Worm (Caenorhabditis elegans) whole organism, L1 larva: ENCODE data around the gene F37B4.10.

Experiments
- C04F5.9 ChIP-seq: sonication (generic microtip); optimal IDR thresholded peaks from 2 replicates; lab custom pipeline; 2016; ENCODE audit warnings: missing genetic modification characterization, missing compliant biosample characterization
- Y116A8C.19 ChIP-seq: sonication (generic microtip); optimal IDR thresholded peaks from 2 replicates; lab custom pipeline; 2016; ENCODE audit warnings: missing compliant biosample characterization, missing genetic modification characterization, borderline replicate concordance
- aha-1 ChIP-seq: fragments of 150-350 bp; optimal IDR thresholded peaks from 2 replicates; lab custom pipeline; 2014; ENCODE audit warnings: missing biosample characterization, missing genetic modification characterization
- alr-1 ChIP-seq: fragments of 200-800 bp; sonication (Bioruptor generic); optimal IDR thresholded peaks from 2 replicates; lab custom pipeline; 2018; ENCODE audit warnings: borderline replicate concordance, mild to moderate bottlenecking, missing genetic modification characterization, missing compliant biosample characterization
- ceh-63 ChIP-seq: fragments of 200-800 bp; sonication (Bioruptor generic); optimal IDR thresholded peaks from 2 replicates; lab custom pipeline; 2018; ENCODE audit warnings: mild to moderate bottlenecking, missing genetic modification characterization, missing compliant biosample characterization
- ceh-82 ChIP-seq, 3 experiments: fragments of 150-350 bp in 1 of 3; sonication (generic microtip) in 2 of 3; optimal IDR thresholded peaks; 2 replicates each; lab custom pipeline; 2014 to 2017; ENCODE audit warnings: missing biosample characterization in 3 of 3, missing genetic modification characterization in 3 of 3
- ces-1 ChIP-seq: fragments of 150-350 bp; optimal IDR thresholded peaks from 2 replicates; lab custom pipeline; 2014; ENCODE audit warnings: missing biosample characterization, missing genetic modification reagents, missing genetic modification characterization
- dpl-1 ChIP-seq, 3 experiments: fragments of 150-350 bp in 2 of 3; sonication (generic microtip) in 1 of 3; optimal IDR thresholded peaks; 2 replicates each; lab custom pipeline; 2014 to 2017; ENCODE audit warnings: missing biosample characterization in 3 of 3, missing genetic modification characterization in 3 of 3, missing genetic modification reagents in 3 of 3
- dsc-1 ChIP-seq: sonication (generic microtip); optimal IDR thresholded peaks from 2 replicates; lab custom pipeline; 2016; ENCODE audit warnings: mild to moderate bottlenecking, missing genetic modification characterization, missing compliant biosample characterization
- efl-1 ChIP-seq, 4 experiments: fragments of 150-350 bp; optimal IDR thresholded peaks in 3 of 4; peaks in 1 of 4; 1 replicate in 1 of 4; 2 replicates in 3 of 4; lab custom pipeline; 2014; ENCODE audit warnings: missing biosample characterization in 2 of 4, missing genetic modification characterization in 2 of 4, missing genetic modification reagents in 2 of 4
- egl-13 ChIP-seq: sonication (generic microtip); optimal IDR thresholded peaks from 2 replicates; lab custom pipeline; 2016; ENCODE audit warnings: missing genotype, missing genetic modification reagents, missing genetic modification characterization, missing compliant biosample characterization
- fkh-4 ChIP-seq: sonication (generic microtip); optimal IDR thresholded peaks from 2 replicates; lab custom pipeline; 2016; ENCODE audit warnings: missing compliant biosample characterization, missing genetic modification characterization, borderline replicate concordance
- fkh-8 ChIP-seq: sonication (generic microtip); optimal IDR thresholded peaks from 2 replicates; lab custom pipeline; 2016; ENCODE audit warnings: mild to moderate bottlenecking, missing genetic modification characterization, missing compliant biosample characterization
- fos-1 ChIP-seq: fragments of 150-350 bp; optimal IDR thresholded peaks from 2 replicates; lab custom pipeline; 2014; ENCODE audit warnings: missing biosample characterization, missing genetic modification characterization
- hlh-4 ChIP-seq: sonication (generic microtip); optimal IDR thresholded peaks from 2 replicates; lab custom pipeline; 2016; ENCODE audit warnings: mild to moderate bottlenecking, missing genetic modification characterization, missing compliant biosample characterization
- lin-13 ChIP-seq: fragments of 150-350 bp; optimal IDR thresholded peaks from 2 replicates; lab custom pipeline; 2014; ENCODE audit warnings: missing biosample characterization, missing genetic modification reagents, missing genetic modification characterization
- lin-15B ChIP-seq: fragments of 150-350 bp; sonication (generic microtip); optimal IDR thresholded peaks from 3 replicates; lab custom pipeline; 2014; ENCODE audit warnings: missing biosample characterization, missing genetic modification characterization
- lin-35 ChIP-seq, 2 experiments: fragments of 150-350 bp; optimal IDR thresholded peaks; 2 replicates each; lab custom pipeline; 2014; ENCODE audit warnings: missing biosample characterization in 2 of 2, missing genetic modification characterization in 2 of 2, missing genetic modification reagents in 2 of 2
- lir-3 ChIP-seq: sonication (generic microtip); optimal IDR thresholded peaks from 2 replicates; lab custom pipeline; 2016; ENCODE audit warnings: mild to moderate bottlenecking, missing genetic modification characterization, moderate library complexity, missing compliant biosample characterization; ENCODE audit not compliant: poor library complexity
- lsy-2 ChIP-seq, 2 experiments: fragments of 150-350 bp; optimal IDR thresholded peaks; 2 replicates each; lab custom pipeline; 2014; ENCODE audit warnings: missing biosample characterization in 2 of 2, missing genetic modification characterization in 2 of 2
- mdl-1 ChIP-seq, 2 experiments: fragments of 150-350 bp; optimal IDR thresholded peaks; 2 replicates each; lab custom pipeline; 2014 to 2017; ENCODE audit warnings: missing biosample characterization in 2 of 2, missing genetic modification characterization in 2 of 2, inconsistent platforms in 1 of 2
- nhr-20 ChIP-seq: sonication (generic microtip); optimal IDR thresholded peaks from 2 replicates; lab custom pipeline; 2016; ENCODE audit warnings: mild to moderate bottlenecking, missing genetic modification characterization, missing compliant biosample characterization
- nhr-237 ChIP-seq: fragments of 150-350 bp; optimal IDR thresholded peaks from 2 replicates; lab custom pipeline; 2014; ENCODE audit warnings: missing biosample characterization, missing genetic modification characterization
- nhr-47 ChIP-seq: sonication (generic microtip); optimal IDR thresholded peaks from 2 replicates; lab custom pipeline; 2016; ENCODE audit warnings: mild to moderate bottlenecking, missing genetic modification characterization, moderate library complexity, missing compliant biosample characterization
- nhr-77 ChIP-seq: fragments of 150-350 bp; optimal IDR thresholded peaks from 2 replicates; lab custom pipeline; 2014; ENCODE audit warnings: missing biosample characterization, missing genetic modification characterization
- nhr-84 ChIP-seq: sonication (generic microtip); optimal IDR thresholded peaks from 2 replicates; lab custom pipeline; 2017; ENCODE audit warnings: missing biosample characterization, missing genetic modification characterization
- nhr-85 ChIP-seq: sonication (generic microtip); peaks from one replicate; lab custom pipeline; 2016; ENCODE audit warnings: missing genetic modification characterization, inconsistent platforms, missing compliant biosample characterization
- nhr-90 ChIP-seq: sonication (generic microtip); optimal IDR thresholded peaks from 2 replicates; lab custom pipeline; 2016; ENCODE audit warnings: mild to moderate bottlenecking, missing genetic modification characterization, missing compliant biosample characterization; ENCODE audit not compliant: poor library complexity
- pag-3 ChIP-seq: sonication (generic microtip); optimal IDR thresholded peaks from 2 replicates; lab custom pipeline; 2017; ENCODE audit warnings: missing genetic modification characterization, mild to moderate bottlenecking, missing compliant biosample characterization, antibody characterized with exemption, borderline replicate concordance; ENCODE audit not compliant: insufficient read depth
- pqm-1 ChIP-seq: sonication (generic microtip); optimal IDR thresholded peaks from 3 replicates; lab custom pipeline; 2017; ENCODE audit warnings: missing biosample characterization, missing genetic modification characterization
- snpc-4 ChIP-seq: fragments of 150-350 bp; optimal IDR thresholded peaks from 2 replicates; lab custom pipeline; 2014; ENCODE audit warnings: missing biosample characterization, missing genetic modification characterization
- snu-23 ChIP-seq: sonication (generic microtip); optimal IDR thresholded peaks from 2 replicates; lab custom pipeline; 2016; ENCODE audit warnings: missing genetic modification characterization, missing compliant biosample characterization
- sox-4 ChIP-seq: sonication (generic microtip); optimal IDR thresholded peaks from 2 replicates; lab custom pipeline; 2016; ENCODE audit warnings: missing genetic modification characterization, missing compliant biosample characterization
- sptf-1 ChIP-seq: fragments of 150-350 bp; optimal IDR thresholded peaks from 2 replicates; lab custom pipeline; 2014; ENCODE audit warnings: missing biosample characterization, missing genetic modification characterization
- swsn-7 ChIP-seq: sonication (generic microtip); optimal IDR thresholded peaks from 2 replicates; lab custom pipeline; 2016; ENCODE audit warnings: missing genetic modification characterization, missing compliant biosample characterization
- tbx-2 ChIP-seq: sonication (generic microtip); optimal IDR thresholded peaks from 2 replicates; lab custom pipeline; 2016; ENCODE audit warnings: missing genetic modification characterization, missing compliant biosample characterization
- unc-86 ChIP-seq: sonication (generic microtip); optimal IDR thresholded peaks from 2 replicates; lab custom pipeline; 2016; ENCODE audit warnings: missing genetic modification characterization, missing compliant biosample characterization
- unc-98 ChIP-seq: fragments of 200-800 bp; sonication (Bioruptor generic); IDR thresholded peaks from 2 replicates; pipeline ENCODE4 v1.3.6; 2022; ENCODE audit warnings: missing genetic modification characterization, missing compliant biosample characterization
- xbp-1 ChIP-seq: sonication (generic microtip); optimal IDR thresholded peaks from 2 replicates; lab custom pipeline; 2016; ENCODE audit warnings: missing genetic modification characterization, missing compliant biosample characterization

Gene F37B4.10

DNA sequence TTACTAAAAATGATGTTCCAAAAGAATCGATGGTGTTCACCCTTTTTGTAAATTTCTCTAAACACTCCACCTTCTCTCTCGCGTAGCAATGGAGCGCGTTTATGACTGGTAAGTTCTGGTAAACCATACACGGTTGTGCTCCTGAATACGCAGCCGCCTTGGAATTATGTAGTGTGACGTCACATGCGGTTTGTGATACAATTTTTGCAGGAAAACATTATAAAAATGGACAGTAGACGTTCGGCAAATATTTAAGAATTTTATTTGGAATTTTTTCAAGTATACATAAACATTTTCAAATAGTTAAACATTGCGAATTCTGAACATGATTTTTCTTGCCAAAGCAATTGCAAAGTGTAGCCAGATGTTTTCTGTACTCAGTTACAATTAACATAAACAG lies at the start of gene F37B4.10:
Gene F37B4.10, minus strand, starts transcription at position 101 of the 400 bp plus-strand sequence.
- TF ChIP-seq mdl-1 (tag; optimal IDR thresholded peaks at IDR 0.05; lab: Kevin White, UChicago) (no peak), swsn-7 (tag; lab: Kevin White, UChicago) (no peak), dpl-1 (GFP tag; optimal IDR thresholded peaks at IDR 0.05; lab: Kevin White, UChicago) (peak in 1 of 3 experiments; percentile 11), C04F5.9 (tag; lab: Kevin White, UChicago) (no peak), efl-1 (optimal IDR thresholded peaks at IDR 0.05; lab: Kevin White, UChicago) (peak; percentile 8 to 18), efl-1 (GFP tag; optimal IDR thresholded peaks at IDR 0.05 in 1 of 2; lab: Kevin White, UChicago) (no peak), ceh-63 (GFP tag; lab: Kevin White, UChicago) (no peak), lsy-2 (tag; optimal IDR thresholded peaks at IDR 0.05; lab: Kevin White, UChicago) (peak in 1 of 2 experiments; percentile 11), lin-35 (GFP tag; optimal IDR thresholded peaks at IDR 0.05; lab: Kevin White, UChicago) (peak; percentile 15 to 22), hlh-4 (no peak), snu-23 (GFP tag; lab: Kevin White, UChicago) (no peak), alr-1 (tag; lab: Kevin White, UChicago) (no peak), nhr-84 (tag; lab: Kevin White, UChicago) (no peak), ces-1 (no peak), nhr-85 (tag; lab: Kevin White, UChicago) (no peak), dsc-1 (tag; lab: Kevin White, UChicago) (no peak)

DNA sequence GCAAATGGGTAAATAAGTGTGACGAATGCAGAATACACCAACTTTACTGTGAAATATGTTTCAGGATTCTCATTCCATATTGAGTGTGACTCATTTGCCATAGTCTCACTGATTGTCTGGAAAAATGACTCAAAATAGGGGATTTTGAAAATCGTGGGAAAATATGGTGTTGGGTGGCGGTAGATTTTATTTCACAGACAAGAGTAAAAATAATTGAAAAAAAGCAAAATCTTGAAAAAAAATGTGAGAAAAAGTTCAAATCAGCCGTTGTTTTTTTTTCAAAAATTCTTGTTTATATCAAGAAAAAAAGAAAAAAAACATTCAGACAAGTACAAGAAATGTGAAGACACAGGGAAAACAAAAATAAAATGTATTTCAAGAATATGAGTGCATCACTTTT lies 45.2 kb upstream of the F37B4.10 start, which contains the start of gene srh-38:
Gene srh-38, minus strand, starts transcription at position 101 of the 400 bp plus-strand sequence.
- TF ChIP-seq fkh-8 (no peak), aha-1 (tag; lab: Kevin White, UChicago) (no peak), sptf-1 (tag; lab: Kevin White, UChicago) (no peak), nhr-77 (tag; lab: Kevin White, UChicago) (no peak), lin-15B (tag; lab: Kevin White, UChicago) (no peak), nhr-20 (tag; lab: Kevin White, UChicago) (no peak), xbp-1 (tag; lab: Kevin White, UChicago) (no peak), hlh-4 (no peak), nhr-237 (no peak), nhr-47 (tag; lab: Kevin White, UChicago) (no peak), fkh-4 (tag; lab: Kevin White, UChicago) (no peak), mdl-1 (tag; optimal IDR thresholded peaks at IDR 0.05; lab: Kevin White, UChicago) (no peak)

ce11 chrV:2920125-2920524 lies 42.7 kb upstream of the F37B4.10 start:
- TF ChIP-seq efl-1 (optimal IDR thresholded peaks at IDR 0.05; lab: Kevin White, UChicago) (no peak), efl-1 (GFP tag; optimal IDR thresholded peaks at IDR 0.05 in 1 of 2; lab: Kevin White, UChicago) (no peak), unc-86 (tag; lab: Kevin White, UChicago) (no peak), snpc-4 (peak; percentile 44)

ce11 chrV:2913948-2914347 lies 36.5 kb upstream of the F37B4.10 start, which contains the start of gene srh-146:
Gene srh-146, plus strand, starts transcription at chrV:2914248.
- TF ChIP-seq nhr-84 (tag; lab: Kevin White, UChicago) (no peak), snpc-4 (no peak), Y116A8C.19 (tag; lab: Kevin White, UChicago) (no peak), nhr-90 (tag; lab: Kevin White, UChicago) (no peak), lin-13 (GFP tag; lab: Kevin White, UChicago) (no peak), swsn-7 (tag; lab: Kevin White, UChicago) (no peak), tbx-2 (tag; lab: Kevin White, UChicago) (no peak), egl-13 (tag; lab: Kevin White, UChicago) (no peak), ceh-82 (tag; optimal IDR thresholded peaks at IDR 0.05; lab: Kevin White, UChicago) (no peak), ceh-63 (GFP tag; lab: Kevin White, UChicago) (no peak), lin-15B (tag; lab: Kevin White, UChicago) (no peak), lsy-2 (tag; optimal IDR thresholded peaks at IDR 0.05; lab: Kevin White, UChicago) (no peak), fos-1 (no peak), unc-98 (GFP tag; lab: Robert Waterston, UW) (no peak), pqm-1 (tag; lab: Kevin White, UChicago) (no peak), sox-4 (tag; lab: Kevin White, UChicago) (no peak), C04F5.9 (tag; lab: Kevin White, UChicago) (no peak), pag-3 (tag; lab: Kevin White, UChicago) (no peak), lir-3 (tag; lab: Kevin White, UChicago) (no peak)
